Worm (Caenorhabditis elegans): ENCODE data around the gene gcc-1.

gcc-1 gene

DNA sequence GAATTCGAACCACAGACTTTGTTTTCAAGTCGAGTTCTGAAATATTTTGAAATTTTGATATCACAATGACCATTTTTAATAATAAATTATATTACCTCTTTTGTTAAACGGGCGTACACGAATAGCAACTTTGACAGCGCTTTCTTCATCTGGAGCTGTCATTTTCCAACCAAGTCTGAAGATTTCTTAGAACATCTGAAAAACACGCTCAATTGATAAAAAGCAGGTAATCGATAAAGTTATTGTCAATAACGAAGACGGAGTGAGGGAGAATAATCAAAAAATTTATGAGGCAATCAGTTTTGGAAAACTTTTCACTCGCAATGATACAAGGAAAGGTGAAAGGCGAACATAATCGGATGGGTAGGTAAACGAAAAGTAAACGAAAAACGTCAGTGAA is 18.8 kb downstream of the gcc-1 start, which contains the start of gene klp-4:
Gene klp-4, minus strand, starts transcription at position 201 of the 400 bp plus-strand sequence.
- TF ChIP-seq pha-4 (tag; optimal IDR thresholded peaks at IDR 0.05) (peak; percentile 28), ceh-82 (tag; optimal IDR thresholded peaks at IDR 0.05) (no peak)

DNA sequence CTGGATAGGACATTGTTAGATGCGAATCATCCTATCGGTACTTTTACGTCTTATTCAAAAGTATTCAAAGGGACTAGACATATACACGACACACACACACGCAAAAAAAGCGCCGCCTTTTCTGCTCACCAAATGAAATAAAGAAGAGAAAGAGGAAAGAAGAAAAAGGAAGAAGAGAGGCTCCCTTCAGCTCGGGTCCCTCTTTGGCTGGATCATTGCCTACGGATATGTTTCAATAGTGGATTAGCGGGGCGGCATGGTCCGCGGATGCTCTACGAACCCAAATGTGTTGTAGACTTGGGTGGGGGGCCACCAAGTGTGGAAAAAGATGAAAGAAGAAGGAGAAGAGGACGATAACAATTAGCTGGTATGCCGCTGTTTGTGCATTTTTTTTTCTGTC is 21.6 kb downstream of the gcc-1 start:
- TF ChIP-seq fkh-10 (GFP tag; optimal IDR thresholded peaks at IDR 0.05) = peak; percentile 40
- no peak for TF ChIP-seq nhr-12 (tag; optimal IDR thresholded peaks at IDR 0.05)
- peak; percentile 8 for TF ChIP-seq hmg-11 (tag; optimal IDR thresholded peaks at IDR 0.05)
- no peak for TF ChIP-seq pqm-1 (tag; optimal IDR thresholded peaks at IDR 0.05)

DNA sequence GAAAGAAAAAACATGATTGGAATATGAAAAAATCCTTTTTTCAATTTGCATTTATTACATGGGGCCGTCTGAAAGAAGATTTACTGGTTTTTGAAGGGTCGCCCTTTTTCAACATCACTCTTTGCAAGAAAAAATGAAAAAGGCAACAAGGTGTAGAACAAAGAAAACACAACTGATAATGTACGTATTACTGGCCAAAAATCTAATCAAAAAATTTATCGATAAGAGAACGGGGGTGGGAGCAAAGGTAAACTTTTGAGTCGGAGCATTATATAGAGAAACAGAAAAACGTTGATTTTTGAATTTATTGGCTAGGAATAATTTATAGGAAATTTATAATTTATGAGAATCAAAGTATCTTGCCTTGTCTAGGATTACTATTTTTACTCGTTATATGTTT is 22.1 kb downstream of the gcc-1 start:
- TF ChIP-seq ceh-28 (tag; optimal IDR thresholded peaks at IDR 0.05) (no peak), elt-2 (tag; optimal IDR thresholded peaks at IDR 0.05) (peak; percentile 76), pqm-1 (tag; optimal IDR thresholded peaks at IDR 0.05) (peak; percentile 43)

DNA sequence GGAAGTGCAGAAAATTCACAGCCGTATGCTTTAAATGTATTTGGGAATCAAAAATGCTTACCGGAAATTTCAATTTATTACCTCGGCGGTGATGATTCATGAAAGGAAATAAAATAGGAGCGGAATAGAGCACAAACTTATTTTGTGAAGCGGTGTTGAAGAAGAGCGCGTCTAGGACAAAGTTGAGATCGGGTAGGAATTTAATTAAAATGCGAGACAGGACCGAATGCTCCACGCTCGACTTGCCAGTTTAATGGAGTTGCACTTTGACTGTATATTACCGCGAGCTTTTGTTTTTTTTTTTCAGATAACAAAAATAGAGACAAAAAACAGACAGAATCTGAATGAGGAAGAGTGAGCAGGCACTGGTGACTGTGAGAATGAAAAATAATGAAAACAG is 24.9 kb downstream of the gcc-1 start:
- TF ChIP-seq daf-12 (tag; optimal IDR thresholded peaks at IDR 0.05) (no peak), lin-15B (tag; optimal IDR thresholded peaks at IDR 0.05) (no peak), nhr-28 (tag; optimal IDR thresholded peaks at IDR 0.05) (no peak), egl-5 (tag; optimal IDR thresholded peaks at IDR 0.05) (no peak), nhr-12 (tag; optimal IDR thresholded peaks at IDR 0.05) (no peak), elt-3 (tag; optimal IDR thresholded peaks at IDR 0.05) (no peak), elt-2 (tag; optimal IDR thresholded peaks at IDR 0.05) (no peak), fkh-2 (tag; optimal IDR thresholded peaks at IDR 0.05) (no peak), nhr-237 (tag; optimal IDR thresholded peaks at IDR 0.05) (no peak), egl-27 (tag; optimal IDR thresholded peaks at IDR 0.05) (no peak), tbx-2 (tag; optimal IDR thresholded peaks at IDR 0.05) (no peak), aly-2 (tag; optimal IDR thresholded peaks at IDR 0.05) (no peak), mml-1 (tag; optimal IDR thresholded peaks at IDR 0.05) (no peak), ceh-16 (tag; optimal IDR thresholded peaks at IDR 0.05) (no peak)

DNA sequence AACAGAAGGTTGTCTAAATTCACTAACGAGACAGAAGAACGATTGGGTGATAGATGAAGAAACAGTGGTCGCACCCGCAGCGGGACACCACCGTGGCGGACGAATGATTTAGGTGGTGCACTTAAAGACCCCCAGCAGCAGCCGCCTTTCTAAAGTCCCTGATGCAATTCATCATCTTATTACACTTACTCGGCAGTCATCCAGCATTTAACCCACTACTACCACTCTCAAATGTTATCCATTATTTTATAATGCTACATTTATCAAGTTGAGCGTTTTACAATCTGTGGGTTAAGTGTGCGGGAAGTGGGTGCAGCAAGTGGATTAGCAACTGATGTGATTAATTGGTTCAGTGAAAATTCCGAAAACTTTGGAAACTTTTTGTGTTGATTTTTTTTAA is 30.5 kb downstream of the gcc-1 start:
- no peak for TF ChIP-seq nfya-1 (tag; optimal IDR thresholded peaks at IDR 0.05; ENCODE audit: insufficient read depth)
- peak; percentile 30 for TF ChIP-seq lin-39 (tag; optimal IDR thresholded peaks at IDR 0.05)

DNA sequence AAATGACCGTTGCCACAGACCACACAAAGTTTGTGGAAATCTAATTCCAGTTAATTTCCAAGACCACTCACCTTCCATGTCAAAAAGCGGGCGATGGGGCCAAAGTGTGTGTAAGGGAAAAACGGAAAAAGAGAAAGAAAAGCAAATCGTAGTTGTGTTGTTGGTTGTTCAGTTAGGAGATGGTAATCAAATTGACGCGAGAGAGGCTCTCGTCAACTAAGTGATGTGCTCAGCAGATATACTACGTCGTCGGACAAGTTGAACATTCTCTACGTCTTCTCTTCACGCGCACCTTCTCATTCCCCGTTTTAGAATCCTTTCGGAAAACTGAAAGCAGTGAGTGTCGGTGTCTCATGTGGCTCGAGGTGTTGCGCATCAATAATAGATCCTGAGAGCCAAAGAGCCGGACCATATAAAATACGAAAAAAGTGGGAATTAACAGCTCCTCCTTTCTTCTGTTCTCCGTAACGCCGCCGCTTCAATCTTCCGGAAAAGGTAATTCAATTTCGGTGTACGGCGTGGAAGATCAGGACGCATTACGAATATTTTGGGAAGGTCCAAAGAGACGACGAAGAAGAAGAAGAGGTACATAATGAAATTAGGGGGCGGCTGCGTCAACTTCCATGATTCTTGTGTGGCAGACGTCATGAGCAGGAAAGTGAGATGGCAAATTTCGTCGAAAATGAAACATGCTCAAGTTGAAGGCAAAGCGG is 31.8 kb downstream of the gcc-1 start:
- TF ChIP-seq unc-39 (tag; optimal IDR thresholded peaks at IDR 0.05) = no peak
- TF ChIP-seq fkh-10 (GFP tag; optimal IDR thresholded peaks at IDR 0.05) = peak; percentile 29

DNA sequence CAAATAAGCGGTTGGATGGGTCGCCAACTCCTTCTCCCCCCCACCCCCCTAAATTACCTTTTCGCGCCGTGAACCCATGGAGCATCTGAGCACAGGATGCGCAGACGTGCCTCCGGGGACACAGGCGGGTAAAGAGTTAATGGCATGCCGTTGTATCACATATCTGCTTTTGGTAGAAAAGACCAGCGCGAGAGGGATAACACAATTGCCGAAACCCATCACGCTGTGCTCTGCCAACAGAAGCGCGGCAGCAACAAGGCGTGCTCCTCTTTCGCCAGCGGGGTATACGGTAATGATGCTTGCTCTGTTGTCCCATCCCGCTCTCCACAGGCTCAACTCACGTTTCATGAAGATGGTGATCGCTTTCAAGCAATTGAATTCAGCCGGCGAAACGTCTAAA is 37.6 kb downstream of the gcc-1 start:
- TF ChIP-seq nhr-25 (tag; optimal IDR thresholded peaks at IDR 0.05) (no peak), mml-1 (tag; optimal IDR thresholded peaks at IDR 0.05) (no peak), egl-5 (tag; optimal IDR thresholded peaks at IDR 0.05) (no peak), ceh-9 (tag; optimal IDR thresholded peaks at IDR 0.05) (no peak), nhr-12 (tag; optimal IDR thresholded peaks at IDR 0.05) (no peak)

DNA sequence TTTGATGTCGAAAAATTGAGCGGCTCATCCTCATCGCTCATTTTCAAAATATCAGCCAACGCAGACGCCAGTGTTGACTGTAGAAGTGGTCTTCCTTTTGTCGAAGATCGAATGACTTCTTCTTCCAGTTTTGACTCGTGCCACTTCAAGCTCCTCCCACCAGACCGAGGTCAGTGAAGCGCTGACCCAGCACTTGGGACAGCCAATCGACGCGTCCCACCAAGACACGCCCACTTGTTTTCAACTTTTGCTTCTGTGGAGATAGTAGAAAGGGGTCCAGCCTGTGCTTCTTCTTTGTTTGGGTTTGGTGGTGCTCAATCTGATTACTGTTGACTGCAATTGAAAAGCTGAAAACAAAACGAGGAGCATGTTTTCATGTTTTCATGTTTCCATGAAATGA is 39.5 kb downstream of the gcc-1 start, which contains the start of gene fax-1:
Gene fax-1, minus strand, starts transcription at position 101 of the 400 bp plus-strand sequence.
- TF ChIP-seq nhr-77 (tag; optimal IDR thresholded peaks at IDR 0.05) (no peak), R02D3.7 (tag; optimal IDR thresholded peaks at IDR 0.05) (no peak), ceh-82 (tag; optimal IDR thresholded peaks at IDR 0.05) (no peak), elt-2 (tag; optimal IDR thresholded peaks at IDR 0.05) (no peak), zag-1 (tag; optimal IDR thresholded peaks at IDR 0.05) (no peak), nhr-237 (tag; optimal IDR thresholded peaks at IDR 0.05) (no peak), ztf-11 (tag; optimal IDR thresholded peaks at IDR 0.05) (no peak), nfya-1 (tag; optimal IDR thresholded peaks at IDR 0.05; ENCODE audit: insufficient read depth) (peak; percentile 53)

Data from whole organism, L3 larva.